Fruit fly (Drosophila melanogaster) whole organism: ENCODE measurements around the gene Lip1.

ENCODE experiments used
- CG8478 ChIP-seq: fragments of >200 bp; optimal IDR thresholded peaks from 2 replicates; lab custom pipeline; 2018; ENCODE audit warnings: inconsistent platforms
- Dll ChIP-seq: fragments of >200 bp; optimal IDR thresholded peaks from 2 replicates; lab custom pipeline; 2017
- EcR ChIP-seq, 2 experiments: fragments of >200 bp; optimal IDR thresholded peaks; 2 replicates each; lab custom pipeline; 2017; ENCODE audit warnings: missing biosample characterization in 2 of 2, missing genetic modification characterization in 2 of 2, missing genetic modification reagents in 2 of 2
- pan ChIP-seq: fragments of >200 bp; optimal IDR thresholded peaks from 2 replicates; lab custom pipeline; 2017
- psq ChIP-seq: fragments of >200 bp; optimal IDR thresholded peaks from 2 replicates; lab custom pipeline; 2017
- usp ChIP-seq: fragments of >200 bp; optimal IDR thresholded peaks from 2 replicates; lab custom pipeline; 2017; ENCODE audit warnings: missing biosample characterization, missing genetic modification characterization, mixed read lengths

Gene Lip1

dm6 chr2L:10701499-10702062 is at the start of gene Lip1:
Gene Lip1 (minus strand): TSS chr2L:10701544.
- TF ChIP-seq usp (GFP tag; lab: Kevin White, UChicago), result no peak
- no peak for TF ChIP-seq Dll
- TF ChIP-seq pan (lab: Kevin White, UChicago), result no peak

dm6 chr2L:10749607-10750467 is 48.5 kb upstream of the Lip1 start:
- TF ChIP-seq psq, result no peak
- TF ChIP-seq Dll, result no peak
- no peak for TF ChIP-seq usp (GFP tag; lab: Kevin White, UChicago)
- no peak for TF ChIP-seq pan (lab: Kevin White, UChicago)
- no peak for TF ChIP-seq CG8478 (lab: Kevin White, UChicago)

- no peak for TF ChIP-seq EcR (GFP tag; optimal IDR thresholded peaks at IDR 0.05; lab: Kevin White, UChicago)
- TF ChIP-seq pan (lab: Kevin White, UChicago), result no peak
- no peak for TF ChIP-seq usp (GFP tag; lab: Kevin White, UChicago)
- TF ChIP-seq CG8478 (lab: Kevin White, UChicago), result no peak
- no peak for TF ChIP-seq Dll
- TF ChIP-seq psq, result no peak
Measured at dm6 chr2L:10748218-10748617, 46.9 kb upstream of the Lip1 start.

- no peak for TF ChIP-seq EcR (GFP tag; optimal IDR thresholded peaks at IDR 0.05; lab: Kevin White, UChicago)
- no peak for TF ChIP-seq psq
- TF ChIP-seq pan (lab: Kevin White, UChicago), result no peak
- TF ChIP-seq Dll, result no peak
- no peak for TF ChIP-seq CG8478 (lab: Kevin White, UChicago)
- TF ChIP-seq usp (GFP tag; lab: Kevin White, UChicago), result no peak
Measured at dm6 chr2L:10743714-10744113, 42.4 kb upstream of the Lip1 start, which contains the start of gene CG6729. Gene CG6729 (minus strand): TSS chr2L:10743935.

- no peak for TF ChIP-seq usp (GFP tag; lab: Kevin White, UChicago)
- TF ChIP-seq pan (lab: Kevin White, UChicago), result no peak
- TF ChIP-seq EcR (GFP tag; optimal IDR thresholded peaks at IDR 0.05; lab: Kevin White, UChicago), result no peak
- no peak for TF ChIP-seq CG8478 (lab: Kevin White, UChicago)
- no peak for TF ChIP-seq psq
- TF ChIP-seq Dll, result no peak
Measured at dm6 chr2L:10736993-10737756, 35.8 kb upstream of the Lip1 start, which contains the start of the genes Vha16-5 and CG12299. Gene Vha16-5 (minus strand): TSS chr2L:10737043. Gene CG12299 (plus strand): TSS chr2L:10737345.

dm6 chr2L:10735923-10736322 is 34.6 kb upstream of the Lip1 start, which contains the start of gene Nup107:
Gene Nup107 (minus strand): TSS chr2L:10736071.
- TF ChIP-seq usp (GFP tag; lab: Kevin White, UChicago), result no peak

dm6 chr2L:10732343-10732808 is 31.0 kb upstream of the Lip1 start, which contains the start of the genes EMC3 and Dpy-30L1:
Gene EMC3 (minus strand): TSS chr2L:10732423.
Gene Dpy-30L1 (plus strand): TSS chr2L:10732653.
- TF ChIP-seq Dll, result no peak
- no peak for TF ChIP-seq CG8478 (lab: Kevin White, UChicago)
- TF ChIP-seq psq, result no peak

- TF ChIP-seq usp (GFP tag; lab: Kevin White, UChicago), result no peak
- TF ChIP-seq EcR (GFP tag; optimal IDR thresholded peaks at IDR 0.05; lab: Kevin White, UChicago), result no peak
- no peak for TF ChIP-seq pan (lab: Kevin White, UChicago)
- TF ChIP-seq CG8478 (lab: Kevin White, UChicago), result no peak
- TF ChIP-seq Dll, result no peak
- TF ChIP-seq psq, result no peak
Measured at dm6 chr2L:10729955-10730354, 28.6 kb upstream of the Lip1 start, which contains the start of gene CG17118. Gene CG17118 (plus strand): TSS chr2L:10730255.

dm6 chr2L:10728751-10729150 is 27.4 kb upstream of the Lip1 start, which contains the start of gene CG6443:
Gene CG6443 (plus strand): TSS chr2L:10728978.
- TF ChIP-seq Dll, result no peak
- TF ChIP-seq EcR (GFP tag; optimal IDR thresholded peaks at IDR 0.05; lab: Kevin White, UChicago), result no peak
- no peak for TF ChIP-seq usp (GFP tag; lab: Kevin White, UChicago)
- TF ChIP-seq CG8478 (lab: Kevin White, UChicago), result no peak
- no peak for TF ChIP-seq psq
- TF ChIP-seq pan (lab: Kevin White, UChicago), result no peak

- TF ChIP-seq CG8478 (lab: Kevin White, UChicago) (no peak), EcR (GFP tag; optimal IDR thresholded peaks at IDR 0.05; lab: Kevin White, UChicago) (no peak), pan (lab: Kevin White, UChicago) (no peak), psq (no peak), Dll (no peak), usp (GFP tag; lab: Kevin White, UChicago) (no peak)
Measured at dm6 chr2L:10723903-10724302, 22.6 kb upstream of the Lip1 start, which contains the start of gene CG6431. Gene CG6431 (plus strand): TSS chr2L:10724203.

dm6 chr2L:10721535-10721934 is 20.2 kb upstream of the Lip1 start:
- TF ChIP-seq CG8478 (lab: Kevin White, UChicago), result no peak
- no peak for TF ChIP-seq usp (GFP tag; lab: Kevin White, UChicago)
- TF ChIP-seq Dll, result no peak
- no peak for TF ChIP-seq psq
- no peak for TF ChIP-seq pan (lab: Kevin White, UChicago)
- TF ChIP-seq EcR (GFP tag; optimal IDR thresholded peaks at IDR 0.05; lab: Kevin White, UChicago), result no peak
